Fruit fly (Drosophila melanogaster): ENCODE results near the gene glo.

glo gene

dm6 chr3R:11779357-11780018 is 39.7 kb downstream of the glo start (continued):
- no peak for TF ChIP-seq CG7928 (GFP tag; optimal IDR thresholded peaks at IDR 0.05)
- no peak for TF ChIP-seq YL-1 (GFP tag; optimal IDR thresholded peaks at IDR 0.05)
- no peak for TF ChIP-seq fd3F (GFP tag; optimal IDR thresholded peaks at IDR 0.05)
- no peak for TF ChIP-seq CG42726 (GFP tag; IDR thresholded peaks at IDR 0.05; ENCODE audit: partially characterized antibody)
- peak; percentile 79 for TF ChIP-seq lbe (GFP tag; optimal IDR thresholded peaks at IDR 0.05)
- TF ChIP-seq E2f1 (GFP tag; IDR thresholded peaks at IDR 0.05): peak; percentile 50; the same call in 1 of the 2 replicates
- peak; percentile 12 for TF ChIP-seq CrebB (tag; optimal IDR thresholded peaks at IDR 0.05)
- peak; percentile 79 for TF ChIP-seq tio (GFP tag; optimal IDR thresholded peaks at IDR 0.05)
- no peak for TF ChIP-seq B-H2 (GFP tag; optimal IDR thresholded peaks at IDR 0.05)
- peak; percentile 12 for TF ChIP-seq CG12744 (GFP tag; optimal IDR thresholded peaks at IDR 0.05)
- peak; percentile 86 for TF ChIP-seq CG30431 (GFP tag; optimal IDR thresholded peaks at IDR 0.05)
- peak; percentile 49 for TF ChIP-seq CG12942 (GFP tag; optimal IDR thresholded peaks at IDR 0.05)
- TF ChIP-seq Ssrp (tag; optimal IDR thresholded peaks at IDR 0.05): peak; percentile 91
- no peak for TF ChIP-seq CG6765 (GFP tag; optimal IDR thresholded peaks at IDR 0.05)
- TF ChIP-seq GATAe (GFP tag; conservative IDR thresholded peaks at IDR 0.05): no peak
- no peak for TF ChIP-seq vnd (GFP tag; IDR thresholded peaks at IDR 0.05; ENCODE audit: partially characterized antibody)
- TF ChIP-seq Hand (GFP tag; optimal IDR thresholded peaks at IDR 0.05): no peak
- TF ChIP-seq CG8290 (GFP tag; optimal IDR thresholded peaks at IDR 0.05): peak; percentile 86
- TF ChIP-seq CG8290 (tag; optimal IDR thresholded peaks at IDR 0.05): peak in 1 of 2 experiments; percentile 22
- TF ChIP-seq Dbx (GFP tag; IDR thresholded peaks at IDR 0.05): no peak
- TF ChIP-seq CG10321 (GFP tag; IDR thresholded peaks at IDR 0.05): no peak
- TF ChIP-seq CG18262 (tag; optimal IDR thresholded peaks at IDR 0.05): peak; percentile 95
- TF ChIP-seq onecut (GFP tag; IDR thresholded peaks at IDR 0.05): peak; percentile 65
- TF ChIP-seq lov (optimal IDR thresholded peaks at IDR 0.05): no peak
- TF ChIP-seq lov (GFP tag; IDR thresholded peaks at IDR 0.05): no peak; the same call in 1 of the 3 replicates
- TF ChIP-seq CG3995 (GFP tag; optimal IDR thresholded peaks at IDR 0.05): no peak
- TF ChIP-seq wor (GFP tag; IDR thresholded peaks at IDR 0.05): peak; percentile 35; the same call in 1 of the 2 replicates
- peak; percentile 5 for TF ChIP-seq CG9817 (tag; optimal IDR thresholded peaks at IDR 0.05)
- no peak for TF ChIP-seq CG8478 (optimal IDR thresholded peaks at IDR 0.05)
- peak; percentile 39; the same call in 1 of the 2 replicates for TF ChIP-seq chm (GFP tag; IDR thresholded peaks at IDR 0.05)
- TF ChIP-seq CG2678 (tag; optimal IDR thresholded peaks at IDR 0.05): peak; percentile 78
- peak; percentile 49; the same call in 1 of the 2 replicates for TF ChIP-seq ssp (GFP tag; IDR thresholded peaks at IDR 0.05)
- TF ChIP-seq repo (GFP tag; optimal IDR thresholded peaks at IDR 0.05): peak; percentile 3
- TF ChIP-seq Xbp1 (GFP tag; optimal IDR thresholded peaks at IDR 0.05): peak; percentile 79
- TF ChIP-seq CG12071 (GFP tag; optimal IDR thresholded peaks at IDR 0.05): no peak
- TF ChIP-seq Mes4 (GFP tag; optimal IDR thresholded peaks at IDR 0.05): peak; percentile 76
- no peak for TF ChIP-seq ERR (GFP tag; optimal IDR thresholded peaks at IDR 0.05)
- TF ChIP-seq Max (GFP tag; optimal IDR thresholded peaks at IDR 0.05): peak; percentile 72
- no peak for TF ChIP-seq Opbp (GFP tag; IDR thresholded peaks at IDR 0.05; ENCODE audit: partially characterized antibody)
- peak; percentile 27; the same call in 1 of the 3 replicates for TF ChIP-seq Optix (GFP tag; IDR thresholded peaks at IDR 0.05)
- no peak for TF ChIP-seq bbx (GFP tag; IDR thresholded peaks at IDR 0.05; ENCODE audit: partially characterized antibody)
- no peak; the same call in none of the 2 replicates for TF ChIP-seq CG32767 (GFP tag; IDR thresholded peaks at IDR 0.05)
- TF ChIP-seq CG13775 (GFP tag; optimal IDR thresholded peaks at IDR 0.05): peak; percentile 76
- no peak for TF ChIP-seq D (optimal IDR thresholded peaks at IDR 0.05)
- TF ChIP-seq D (GFP tag; optimal IDR thresholded peaks at IDR 0.05): peak; percentile 79
- TF ChIP-seq corto (GFP tag; optimal IDR thresholded peaks at IDR 0.05): peak; percentile 76
- 0 out of 3 replicates have a peak, but pooled peaks have one; percentile 30 for TF ChIP-seq H15 (GFP tag; IDR thresholded peaks at IDR 0.05)
- peak; percentile 84 for TF ChIP-seq CG7839 (tag; optimal IDR thresholded peaks at IDR 0.05)
- peak; percentile 3 for TF ChIP-seq Ets97D (GFP tag; optimal IDR thresholded peaks at IDR 0.05)
- TF ChIP-seq lilli (GFP tag; optimal IDR thresholded peaks at IDR 0.05): peak; percentile 61
- peak; percentile 38 for TF ChIP-seq CG8281 (tag; optimal IDR thresholded peaks at IDR 0.05)
